Fruit fly (Drosophila melanogaster): ENCODE results near the gene CG9399.

Gene CG9399

dm6 chr3R:9533181-9534124 lies 40.6 kb downstream of the CG9399 start (continued):
- peak; percentile 81 for TF ChIP-seq Nf-YA (GFP tag; IDR thresholded peaks at IDR 0.05)
- TF ChIP-seq CG9727 (GFP tag; optimal IDR thresholded peaks at IDR 0.05) = peak; percentile 98
- TF ChIP-seq CG32772 (GFP tag; IDR thresholded peaks at IDR 0.05) = peak; percentile 85
- peak; percentile 88 for TF ChIP-seq kni (GFP tag; optimal IDR thresholded peaks at IDR 0.05)
- TF ChIP-seq B-H2 (GFP tag; optimal IDR thresholded peaks at IDR 0.05) = peak; percentile 94
- peak; percentile 92 for TF ChIP-seq Dad (GFP tag; optimal IDR thresholded peaks at IDR 0.05)
- TF ChIP-seq eyg (GFP tag; optimal IDR thresholded peaks at IDR 0.05) = peak; percentile 85
- TF ChIP-seq oc (tag; optimal IDR thresholded peaks at IDR 0.05) = peak; percentile 62
- TF ChIP-seq slp2 (GFP tag; optimal IDR thresholded peaks at IDR 0.05) = peak; percentile 93
- no peak; the same call in 2 of the 3 replicates for TF ChIP-seq CG34224 (GFP tag; IDR thresholded peaks at IDR 0.05; ENCODE audit: partially characterized antibody)
- TF ChIP-seq CG31365 (tag; optimal IDR thresholded peaks at IDR 0.05) = peak; percentile 74
- TF ChIP-seq schlank (tag; optimal IDR thresholded peaks at IDR 0.05) = peak; percentile 87
- peak; percentile 89 for TF ChIP-seq fu2 (GFP tag; optimal IDR thresholded peaks at IDR 0.05)
- TF ChIP-seq CG12391 (tag; optimal IDR thresholded peaks at IDR 0.05) = peak; percentile 94
- peak; percentile 97 for TF ChIP-seq CG11504 (tag; optimal IDR thresholded peaks at IDR 0.05)
- 0 out of 2 replicates have a peak, but pooled peaks have one; percentile 41 for TF ChIP-seq CG4360 (GFP tag; IDR thresholded peaks at IDR 0.05)
- TF ChIP-seq CG2129 (GFP tag; IDR thresholded peaks at IDR 0.05; ENCODE audit: partially characterized antibody) = no peak
- peak; percentile 71 for TF ChIP-seq CTCF (GFP tag; optimal IDR thresholded peaks at IDR 0.05)
- no peak for TF ChIP-seq CG6791 (GFP tag; IDR thresholded peaks at IDR 0.05; ENCODE audit: partially characterized antibody)
- TF ChIP-seq Atf-2 (GFP tag; optimal IDR thresholded peaks at IDR 0.05) = peak; percentile 90
- TF ChIP-seq sqz (GFP tag; optimal IDR thresholded peaks at IDR 0.05) = peak; percentile 91
- TF ChIP-seq CG30020 (tag; optimal IDR thresholded peaks at IDR 0.05) = peak; percentile 85
- TF ChIP-seq CG11456 (GFP tag; IDR thresholded peaks at IDR 0.05) = peak; percentile 86
- TF ChIP-seq CG11398 (GFP tag; optimal IDR thresholded peaks at IDR 0.05) = peak; percentile 84
- peak; percentile 92 for TF ChIP-seq danr (GFP tag; IDR thresholded peaks at IDR 0.05)
- TF ChIP-seq CG4617 (GFP tag; optimal IDR thresholded peaks at IDR 0.05; ENCODE audit: borderline replicate concordance) = peak; percentile 69
- peak; percentile 81 for TF ChIP-seq her (GFP tag; optimal IDR thresholded peaks at IDR 0.05)
- TF ChIP-seq CG14014 (GFP tag; IDR thresholded peaks at IDR 0.05) = peak; percentile 89
- peak; percentile 86 for TF ChIP-seq ERR (GFP tag; optimal IDR thresholded peaks at IDR 0.05)
- peak; percentile 97 for TF ChIP-seq CG6765 (GFP tag; optimal IDR thresholded peaks at IDR 0.05)
- TF ChIP-seq CG12659 (GFP tag; optimal IDR thresholded peaks at IDR 0.05) = peak; percentile 99
- peak; percentile 82 for TF ChIP-seq Dbx (GFP tag; IDR thresholded peaks at IDR 0.05)
- peak; percentile 97 for TF ChIP-seq CG12104 (GFP tag; optimal IDR thresholded peaks at IDR 0.05)
- peak; percentile 78 for TF ChIP-seq Gsc (GFP tag; IDR thresholded peaks at IDR 0.05)
- peak; percentile 94 for TF ChIP-seq row (GFP tag; IDR thresholded peaks at IDR 0.05)
- TF ChIP-seq trh (GFP tag; optimal IDR thresholded peaks at IDR 0.05) = peak; percentile 89
- TF ChIP-seq dysf (GFP tag; IDR thresholded peaks at IDR 0.05) = peak; percentile 97
- TF ChIP-seq Trl (optimal IDR thresholded peaks at IDR 0.05) = peak; percentile 93 to 95
- TF ChIP-seq Trl (GFP tag; optimal IDR thresholded peaks at IDR 0.05) = peak; percentile 93
- peak; percentile 97 for TF ChIP-seq CG10209 (GFP tag; optimal IDR thresholded peaks at IDR 0.05)
- TF ChIP-seq gro (GFP tag; optimal IDR thresholded peaks at IDR 0.05) = peak; percentile 92
- peak; percentile 90 for TF ChIP-seq CG16863 (GFP tag; optimal IDR thresholded peaks at IDR 0.05)
- TF ChIP-seq pros (GFP tag; optimal IDR thresholded peaks at IDR 0.05) = peak; percentile 99
- TF ChIP-seq org-1 (GFP tag; optimal IDR thresholded peaks at IDR 0.05) = peak; percentile 99
- peak; percentile 56 for TF ChIP-seq NFAT (GFP tag; IDR thresholded peaks at IDR 0.05)
- TF ChIP-seq CG12299 (tag; optimal IDR thresholded peaks at IDR 0.05) = peak; percentile 93
- peak; percentile 65 for TF ChIP-seq psq (GFP tag; optimal IDR thresholded peaks at IDR 0.05)
- TF ChIP-seq ab (GFP tag; optimal IDR thresholded peaks at IDR 0.05) = peak; percentile 14
- TF ChIP-seq CG1602 (GFP tag; optimal IDR thresholded peaks at IDR 0.05) = peak; percentile 94
- TF ChIP-seq PHDP (tag; optimal IDR thresholded peaks at IDR 0.05) = peak; percentile 94

Measured in whole organism, embryonic.